Worm (Caenorhabditis elegans) whole organism, L4/young adult: ENCODE data around the gene Y116A8C.25.

ENCODE experiments used
- W03F9.2 ChIP-seq: fragments of 150-350 bp; optimal IDR thresholded peaks from 2 replicates; lab custom pipeline; 2014; ENCODE audit warnings: missing biosample characterization, missing genetic modification characterization
- dao-5 ChIP-seq: sonication (generic microtip); optimal IDR thresholded peaks from 2 replicates; lab custom pipeline; 2016; ENCODE audit warnings: missing genotype, missing genetic modification characterization, moderate library complexity, missing compliant biosample characterization
- him-1 ChIP-seq: sonication (generic microtip); optimal IDR thresholded peaks from 2 replicates; lab custom pipeline; 2016; ENCODE audit warnings: missing genotype, missing genetic modification reagents, missing genetic modification characterization, missing compliant biosample characterization

- TF ChIP-seq dao-5 (tag; lab: Kevin White, UChicago) (no peak), W03F9.2 (tag; lab: Kevin White, UChicago) (no peak), him-1 (tag; lab: Kevin White, UChicago) (no peak)
These were observed 6.3 kb upstream of the Y116A8C.25 start for ce11 chrIV:17084839-17085238.
